Fruit fly (Drosophila melanogaster) whole organism, embryonic: ENCODE data around the gene Svil.
A peak's percentile ranks its signal among the peaks of the same experiment; 100 is the strongest.

Experiments
- Antp ChIP-seq: fragments of 200-800 bp; sonication (Bioruptor generic); optimal IDR thresholded peaks from 3 replicates; lab custom pipeline; 2016; ENCODE audit warnings: missing biosample characterization, missing genetic modification characterization
- BEAF-32 ChIP-seq: fragments of 200-800 bp; sonication (Bioruptor generic); optimal IDR thresholded peaks from 3 replicates; lab custom pipeline; 2017; ENCODE audit warnings: missing biosample characterization, missing genetic modification characterization, mild to moderate bottlenecking, moderate library complexity, missing genetic modification reagents
- CG1024 ChIP-seq: fragments of 200-800 bp; sonication (Bioruptor generic); IDR thresholded peaks from 2 replicates; pipeline ENCODE4 v1.3.6; 2022; ENCODE audit warnings: missing biosample characterization, missing genetic modification characterization
- CG11456 ChIP-seq: fragments of 200-800 bp; sonication (Bioruptor generic); IDR thresholded peaks from 3 replicates; pipeline ENCODE4 v1.3.6; 2022; ENCODE audit warnings: missing biosample characterization, missing genetic modification characterization
- CG14014 ChIP-seq: fragments of 200-800 bp; sonication (Bioruptor generic); IDR thresholded peaks from 2 replicates; pipeline ENCODE4 v1.3.6; 2022; ENCODE audit warnings: missing biosample characterization, missing genetic modification characterization
- CG14710 ChIP-seq: fragments of 200-800 bp; sonication (Bioruptor generic); optimal IDR thresholded peaks from 3 replicates; lab custom pipeline; 2019; ENCODE audit warnings: missing biosample characterization, mild to moderate bottlenecking, missing genetic modification characterization, moderate library complexity
- CG15514 ChIP-seq: fragments of 200-800 bp; sonication (Bioruptor generic); optimal IDR thresholded peaks from 3 replicates; lab custom pipeline; 2017; ENCODE audit warnings: missing biosample characterization, missing genetic modification characterization, mild to moderate bottlenecking, moderate library complexity, missing genetic modification reagents
- CG1603 ChIP-seq: fragments of 200-800 bp; sonication (Bioruptor generic); optimal IDR thresholded peaks from 2 replicates; lab custom pipeline; 2019; ENCODE audit warnings: missing biosample characterization, mild to moderate bottlenecking, missing genetic modification characterization, moderate library complexity
- CG17385 ChIP-seq: fragments of 200-800 bp; sonication (Bioruptor generic); optimal IDR thresholded peaks from 3 replicates; lab custom pipeline; 2018; ENCODE audit warnings: missing biosample characterization, mild to moderate bottlenecking, missing genetic modification characterization
- CG17802 ChIP-seq: fragments of 200-800 bp; sonication (Bioruptor generic); optimal IDR thresholded peaks from 2 replicates; lab custom pipeline; 2018; ENCODE audit warnings: missing biosample characterization, mild to moderate bottlenecking, missing genetic modification characterization, moderate library complexity
- CG17829 ChIP-seq: fragments of 200-800 bp; optimal IDR thresholded peaks from 2 replicates; lab custom pipeline; 2019; ENCODE audit warnings: missing biosample characterization, mild to moderate bottlenecking, missing genetic modification characterization, moderate library complexity
- CG18262 ChIP-seq: fragments of 200-800 bp; optimal IDR thresholded peaks from 3 replicates; lab custom pipeline; 2019; ENCODE audit warnings: missing biosample characterization, mild to moderate bottlenecking, missing genetic modification characterization, moderate library complexity
- CG3847 ChIP-seq: fragments of 200-800 bp; sonication (Bioruptor generic); IDR thresholded peaks from 2 replicates; pipeline ENCODE4 v1.3.6; 2022; ENCODE audit warnings: missing biosample characterization, missing genetic modification characterization
- CG4730 ChIP-seq: fragments of 200-800 bp; sonication (Bioruptor generic); IDR thresholded peaks from 2 replicates; pipeline ENCODE4 v1.3.6; 2022; ENCODE audit warnings: missing biosample characterization, missing genetic modification characterization
- CG6791 ChIP-seq: fragments of 200-800 bp; sonication (Bioruptor generic); IDR thresholded peaks from 3 replicates; pipeline ENCODE4 v1.3.6; 2022; ENCODE audit warnings: missing biosample characterization, missing genetic modification characterization; ENCODE audit not compliant: partially characterized antibody
- CG8290 ChIP-seq, 3 experiments: fragments of 200-800 bp; sonication (Bioruptor generic); optimal IDR thresholded peaks; 2 replicates each; lab custom pipeline; 2016 to 2019; ENCODE audit warnings: missing biosample characterization in 3 of 3, missing genetic modification characterization in 3 of 3, mild to moderate bottlenecking in 2 of 3, moderate library complexity in 1 of 3
- CG9609 ChIP-seq: fragments of 200-800 bp; sonication (Bioruptor generic); optimal IDR thresholded peaks from 3 replicates; lab custom pipeline; 2016; ENCODE audit warnings: missing biosample characterization, missing genetic modification characterization
- Dip2 ChIP-seq: fragments of 200-800 bp; sonication (Bioruptor generic); IDR thresholded peaks from 2 replicates; pipeline ENCODE4 v1.3.6; 2022; ENCODE audit warnings: missing biosample characterization, missing genetic modification characterization
- E2f2 ChIP-seq: fragments of 200-800 bp; sonication (Bioruptor generic); IDR thresholded peaks from 2 replicates; pipeline ENCODE4 v1.3.6; 2022; ENCODE audit warnings: missing biosample characterization, missing genetic modification characterization
- Mad ChIP-seq: fragments of 200-800 bp; sonication (Bioruptor generic); optimal IDR thresholded peaks from 2 replicates; lab custom pipeline; 2016; ENCODE audit warnings: missing biosample characterization, missing genetic modification characterization
- Max ChIP-seq: fragments of 200-800 bp; sonication (Bioruptor generic); optimal IDR thresholded peaks from 2 replicates; lab custom pipeline; 2016; ENCODE audit warnings: missing biosample characterization, mild to moderate bottlenecking, missing genetic modification characterization
- Meics ChIP-seq: fragments of 200-800 bp; sonication (Bioruptor generic); optimal IDR thresholded peaks from 2 replicates; lab custom pipeline; 2017; ENCODE audit warnings: missing biosample characterization, mild to moderate bottlenecking, missing genetic modification characterization
- NFAT ChIP-seq: fragments of 200-800 bp; sonication (Bioruptor generic); IDR thresholded peaks from 2 replicates; pipeline ENCODE4 v1.3.6; 2022; ENCODE audit warnings: missing biosample characterization, missing genetic modification characterization
- Opbp ChIP-seq: fragments of 200-800 bp; sonication (Bioruptor generic); IDR thresholded peaks from 3 replicates; pipeline ENCODE4 v1.3.6; 2022; ENCODE audit warnings: missing biosample characterization, missing genetic modification characterization; ENCODE audit not compliant: partially characterized antibody
- Scr ChIP-seq: fragments of 200-800 bp; sonication (Bioruptor generic); IDR thresholded peaks from 2 replicates; pipeline ENCODE4 v1.3.6; 2022; ENCODE audit warnings: missing biosample characterization, missing genetic modification characterization; ENCODE audit not compliant: partially characterized antibody
- Sry-β ChIP-seq: fragments of 200-800 bp; sonication (Bioruptor generic); optimal IDR thresholded peaks from 2 replicates; lab custom pipeline; 2018; ENCODE audit warnings: missing biosample characterization, mild to moderate bottlenecking, missing genetic modification characterization, moderate library complexity
- Xrp1 ChIP-seq: fragments of 200-800 bp; sonication (Bioruptor generic); IDR thresholded peaks from 2 replicates; pipeline ENCODE4 v1.3.6; 2022; ENCODE audit warnings: missing biosample characterization, missing genetic modification characterization
- YL-1 ChIP-seq: fragments of 200-800 bp; sonication (Bioruptor generic); optimal IDR thresholded peaks from 3 replicates; lab custom pipeline; 2017; ENCODE audit warnings: missing biosample characterization, mild to moderate bottlenecking, missing genetic modification characterization
- ato ChIP-seq: fragments of 200-800 bp; sonication (Bioruptor generic); IDR thresholded peaks from 2 replicates; pipeline ENCODE4 v1.3.6; 2022; ENCODE audit warnings: missing biosample characterization, missing genetic modification characterization; ENCODE audit not compliant: partially characterized antibody
- dpn ChIP-seq, 2 experiments: fragments of 200-800 bp; sonication (Bioruptor generic); optimal IDR thresholded peaks; 3 replicates each; lab custom pipeline; 2016; ENCODE audit warnings: missing biosample characterization in 2 of 2, missing genetic modification characterization in 2 of 2
- grau ChIP-seq: fragments of 200-800 bp; optimal IDR thresholded peaks from 3 replicates; lab custom pipeline; 2019; ENCODE audit warnings: missing biosample characterization, mild to moderate bottlenecking, missing genetic modification characterization, moderate library complexity
- gro ChIP-seq: fragments of 200-800 bp; sonication (Bioruptor generic); optimal IDR thresholded peaks from 2 replicates; lab custom pipeline; 2016; ENCODE audit warnings: missing biosample characterization, missing genetic modification characterization
- her ChIP-seq: fragments of 200-800 bp; sonication (Bioruptor generic); optimal IDR thresholded peaks from 2 replicates; lab custom pipeline; 2016; ENCODE audit warnings: missing biosample characterization, missing genetic modification characterization
- kah ChIP-seq: fragments of 200-800 bp; sonication (Bioruptor generic); optimal IDR thresholded peaks from 2 replicates; lab custom pipeline; 2018; ENCODE audit warnings: missing biosample characterization, mild to moderate bottlenecking, missing genetic modification characterization
- kay ChIP-seq: fragments of 200-800 bp; sonication (Bioruptor generic); optimal IDR thresholded peaks from 2 replicates; lab custom pipeline; 2016; ENCODE audit warnings: missing biosample characterization, missing genetic modification characterization
- ken ChIP-seq: fragments of 200-800 bp; sonication (Bioruptor generic); IDR thresholded peaks from 3 replicates; pipeline ENCODE4 v1.3.6; 2022; ENCODE audit warnings: missing biosample characterization, missing genetic modification characterization
- knrl ChIP-seq: fragments of 200-800 bp; sonication (Bioruptor generic); IDR thresholded peaks from 3 replicates; pipeline ENCODE4 v1.3.6; 2022; ENCODE audit warnings: missing biosample characterization, missing genetic modification characterization; ENCODE audit not compliant: partially characterized antibody
- lilli ChIP-seq: fragments of 200-800 bp; sonication (Bioruptor generic); optimal IDR thresholded peaks from 3 replicates; lab custom pipeline; 2016; ENCODE audit warnings: missing biosample characterization, missing genetic modification characterization
- maf-S ChIP-seq: fragments of 200-800 bp; sonication (Bioruptor generic); optimal IDR thresholded peaks from 2 replicates; lab custom pipeline; 2016; ENCODE audit warnings: missing biosample characterization, missing genetic modification characterization
- mam ChIP-seq: fragments of 200-800 bp; sonication (Bioruptor generic); optimal IDR thresholded peaks from 3 replicates; lab custom pipeline; 2016; ENCODE audit warnings: missing biosample characterization, missing genetic modification characterization
- nerfin-2 ChIP-seq: fragments of 200-800 bp; sonication (Bioruptor generic); IDR thresholded peaks from 2 replicates; pipeline ENCODE4 v1.3.6; 2022; ENCODE audit warnings: missing biosample characterization, missing genetic modification characterization; ENCODE audit not compliant: partially characterized antibody
- row ChIP-seq: fragments of 200-800 bp; sonication (Bioruptor generic); IDR thresholded peaks from 3 replicates; pipeline ENCODE4 v1.3.6; 2022; ENCODE audit warnings: missing biosample characterization, missing genetic modification characterization
- scrt ChIP-seq: fragments of 200-800 bp; sonication (Bioruptor generic); optimal IDR thresholded peaks from 2 replicates; lab custom pipeline; 2018; ENCODE audit warnings: missing biosample characterization, mild to moderate bottlenecking, missing genetic modification characterization, moderate library complexity
- slbo ChIP-seq: fragments of 200-800 bp; sonication (Bioruptor generic); IDR thresholded peaks from 2 replicates; pipeline ENCODE4 v1.3.6; 2022; ENCODE audit warnings: missing biosample characterization, missing genetic modification characterization
- stwl ChIP-seq: fragments of 200-800 bp; sonication (Bioruptor generic); optimal IDR thresholded peaks from 3 replicates; lab custom pipeline; 2018; ENCODE audit warnings: missing biosample characterization, mild to moderate bottlenecking, missing genetic modification characterization, moderate library complexity
- trem ChIP-seq: fragments of 200-800 bp; optimal IDR thresholded peaks from 3 replicates; lab custom pipeline; 2019; ENCODE audit warnings: missing biosample characterization, mild to moderate bottlenecking, missing genetic modification characterization, moderate library complexity
- zen2 ChIP-seq: fragments of 200-800 bp; sonication (Bioruptor generic); IDR thresholded peaks from 3 replicates; pipeline ENCODE4 v1.3.6; 2022; ENCODE audit warnings: missing biosample characterization, missing genetic modification characterization; ENCODE audit not compliant: partially characterized antibody

Gene Svil

DNA sequence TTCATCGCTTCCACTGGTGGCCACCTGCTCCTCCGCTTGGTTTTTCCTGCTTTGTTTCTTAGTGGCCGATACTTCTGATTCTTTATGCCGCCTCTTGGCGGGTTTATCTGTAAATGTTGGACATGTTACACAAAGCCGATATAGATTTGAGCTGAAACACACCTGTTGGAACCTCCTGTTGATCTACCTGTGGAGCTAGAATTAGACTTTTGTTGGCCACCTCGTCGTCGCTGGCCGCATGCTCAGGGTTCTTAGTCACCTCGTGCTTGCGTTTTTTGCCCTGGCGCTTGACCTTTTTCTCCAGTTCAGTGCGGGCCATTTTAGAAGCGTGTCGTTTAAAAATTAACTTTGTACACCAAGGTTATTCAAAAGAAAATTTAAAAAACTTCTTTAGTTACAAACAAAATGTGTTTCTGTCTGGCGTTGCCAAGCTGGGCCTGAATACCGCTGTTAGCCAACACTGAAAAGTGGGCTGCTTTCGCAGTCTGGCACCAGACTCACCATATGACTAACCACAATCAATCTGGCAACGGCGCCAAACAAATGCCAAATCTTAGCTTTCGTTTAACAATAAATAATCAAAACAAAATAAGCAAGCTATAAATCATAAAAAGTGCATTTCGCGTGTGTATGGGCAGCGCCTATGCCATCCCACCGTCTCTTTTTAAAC lies at the start of gene Svil, which contains the start of gene CG15877 (continued):
- TF ChIP-seq slbo (peak; percentile 55; the same call in 1 of the 2 replicates), zen2 (no peak), CG3847 (GFP tag; lab: Robert Waterston, UW) (peak; percentile 79), Max (peak; percentile 42), CG15514 (GFP tag; lab: Kevin White, UChicago) (peak; percentile 97), row (0 out of 3 replicates have a peak, but pooled peaks have one; percentile 38), knrl (GFP tag; lab: Robert Waterston, UW) (0 out of 3 replicates have a peak, but pooled peaks have one; percentile 30), Sry-β (peak; percentile 53), NFAT (GFP tag; lab: Robert Waterston, UW) (peak; percentile 66; the same call in 1 of the 2 replicates), BEAF-32 (GFP tag; lab: Kevin White, UChicago) (peak; percentile 30), ken (GFP tag; lab: Robert Waterston, UW) (0 out of 3 replicates have a peak, but pooled peaks have one; percentile 9), Opbp (GFP tag; lab: Robert Waterston, UW) (peak; percentile 59; the same call in 2 of the 3 replicates), lilli (GFP tag; lab: Kevin White, UChicago) (peak; percentile 16), grau (tag; lab: Kevin White, UChicago) (no peak), Antp (GFP tag; lab: Kevin White, UChicago) (peak; percentile 28), CG17829 (tag; lab: Kevin White, UChicago) (peak; percentile 2), CG14710 (tag; lab: Kevin White, UChicago) (peak; percentile 83), CG6791 (peak; percentile 71), CG1024 (0 out of 2 replicates have a peak, but pooled peaks have one; percentile 2), her (peak; percentile 47), Dip2 (no peak), E2f2 (peak; percentile 78), CG14014 (GFP tag; lab: Robert Waterston, UW) (peak; percentile 18; the same call in 1 of the 2 replicates), YL-1 (GFP tag; lab: Kevin White, UChicago) (peak; percentile 66), Xrp1 (GFP tag; lab: Robert Waterston, UW) (peak; percentile 48), CG9609 (GFP tag; lab: Kevin White, UChicago) (no peak), maf-S (GFP tag; lab: Kevin White, UChicago) (no peak), trem (tag; lab: Kevin White, UChicago) (peak; percentile 68), gro (GFP tag; lab: Kevin White, UChicago) (peak; percentile 1), CG18262 (tag; lab: Kevin White, UChicago) (no peak), mam (peak; percentile 54), ato (GFP tag; lab: Robert Waterston, UW) (peak; percentile 45; the same call in 1 of the 2 replicates), Scr (GFP tag; lab: Robert Waterston, UW) (peak; percentile 51), CG1603 (tag; lab: Kevin White, UChicago) (peak; percentile 72), Meics (GFP tag; lab: Kevin White, UChicago) (no peak), CG17802 (peak; percentile 47), CG11456 (GFP tag; lab: Robert Waterston, UW) (0 out of 3 replicates have a peak, but pooled peaks have one; percentile 50), CG17385 (GFP tag; lab: Kevin White, UChicago) (no peak), kah (GFP tag; lab: Kevin White, UChicago) (peak; percentile 4), CG4730 (GFP tag; lab: Robert Waterston, UW) (no peak), nerfin-2 (GFP tag; lab: Robert Waterston, UW) (0 out of 2 replicates have a peak, but pooled peaks have one; percentile 19), CG8290 (GFP tag; optimal IDR thresholded peaks at IDR 0.05; lab: Kevin White, UChicago) (no peak), CG8290 (tag; optimal IDR thresholded peaks at IDR 0.05; lab: Kevin White, UChicago) (peak in 1 of 2 experiments; percentile 48), dpn (GFP tag; optimal IDR thresholded peaks at IDR 0.05; lab: Kevin White, UChicago) (peak in 1 of 2 experiments; percentile 36), Mad (GFP tag; lab: Kevin White, UChicago) (peak; percentile 41), kay (GFP tag; lab: Kevin White, UChicago) (peak; percentile 76), scrt (GFP tag; lab: Kevin White, UChicago) (peak; percentile 56), stwl (tag; lab: Kevin White, UChicago) (peak; percentile 78)
